Worm (Caenorhabditis elegans): ENCODE measurements around the gene F38E11.6.

The F38E11.6 gene

DNA sequence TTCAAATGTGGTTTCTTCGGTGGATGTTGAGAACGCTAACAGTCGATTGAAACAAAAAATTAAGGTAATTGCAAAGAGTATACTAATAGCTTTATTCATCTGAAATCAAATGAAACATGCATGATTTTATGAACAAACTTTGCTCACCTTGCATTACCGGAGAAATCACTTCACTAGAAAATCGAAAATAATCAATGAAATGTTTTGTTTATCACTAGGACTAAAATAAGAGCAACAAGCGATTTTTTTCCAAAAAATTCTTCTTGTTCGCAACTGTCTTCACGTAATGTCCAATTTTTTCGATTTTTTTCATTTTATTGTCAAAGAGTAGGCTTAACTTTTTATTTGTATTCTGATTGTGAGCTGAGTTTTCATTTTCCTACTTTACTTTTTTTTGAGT lies 44.9 kb downstream of the F38E11.6 start, which contains the start of gene F56D5.9:
TSS of gene F56D5.9 (minus strand) at position 101 of the 400 bp plus-strand sequence.
- no peak for TF ChIP-seq ttx-3 (tag; optimal IDR thresholded peaks at IDR 0.05)
- TF ChIP-seq ceh-2 (tag; optimal IDR thresholded peaks at IDR 0.05): no peak
- TF ChIP-seq zip-5 (tag; optimal IDR thresholded peaks at IDR 0.05): no peak
- TF ChIP-seq fax-1 (tag; optimal IDR thresholded peaks at IDR 0.05): no peak
- no peak for TF ChIP-seq fkh-10 (GFP tag; optimal IDR thresholded peaks at IDR 0.05)
- TF ChIP-seq che-1 (tag; optimal IDR thresholded peaks at IDR 0.05): no peak
- no peak for TF ChIP-seq pha-4 (tag; optimal IDR thresholded peaks at IDR 0.05)
- no peak for TF ChIP-seq rnt-1 (tag; optimal IDR thresholded peaks at IDR 0.05)
- TF ChIP-seq fkh-6 (tag; optimal IDR thresholded peaks at IDR 0.05): no peak
- no peak for TF ChIP-seq syd-9 (tag; optimal IDR thresholded peaks at IDR 0.05)
- no peak for TF ChIP-seq T23F11.4 (GFP tag; optimal IDR thresholded peaks at IDR 0.05)
- TF ChIP-seq npax-4 (tag; optimal IDR thresholded peaks at IDR 0.05): no peak
- no peak for TF ChIP-seq ref-2 (tag; optimal IDR thresholded peaks at IDR 0.05)
- no peak for TF ChIP-seq C08G9.2 (tag; optimal IDR thresholded peaks at IDR 0.05)
- no peak for TF ChIP-seq C38D4.7 (GFP tag; optimal IDR thresholded peaks at IDR 0.05)
- TF ChIP-seq mec-3 (tag; optimal IDR thresholded peaks at IDR 0.05; ENCODE audit: borderline replicate concordance): no peak
- TF ChIP-seq pros-1 (tag; optimal IDR thresholded peaks at IDR 0.05): no peak
- no peak for TF ChIP-seq eyg-1 (tag; optimal IDR thresholded peaks at IDR 0.05)
- TF ChIP-seq unc-55 (GFP tag; optimal IDR thresholded peaks at IDR 0.05): no peak
- no peak for TF ChIP-seq ceh-45 (GFP tag; IDR thresholded peaks at IDR 0.05)

Measured in whole organism, late embryonic.